Worm (Caenorhabditis elegans): ENCODE data around the gene hdl-2.

Gene hdl-2

DNA sequence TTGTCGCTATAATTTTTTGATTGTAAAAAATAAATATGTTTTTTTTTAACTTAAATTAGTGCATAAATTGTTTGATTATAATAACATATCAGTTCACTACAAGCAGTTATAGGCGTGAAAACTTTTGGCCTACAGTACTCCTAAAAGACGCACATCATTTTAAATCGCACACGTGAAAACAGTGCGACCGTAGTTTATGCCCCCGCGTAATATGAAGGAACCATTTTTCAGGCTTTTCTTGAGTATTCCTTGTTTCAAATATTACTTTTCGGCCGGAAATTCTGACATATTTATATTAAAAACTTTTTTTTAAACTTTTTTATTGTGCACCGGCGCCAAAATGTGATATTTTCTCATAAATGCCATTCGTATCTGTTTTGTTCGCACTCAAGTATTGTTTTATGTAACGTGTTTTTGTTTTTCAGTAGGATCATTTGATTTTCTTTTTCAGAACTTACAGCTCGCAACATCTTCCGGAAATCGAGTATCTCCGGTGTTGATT, 14.6 kb downstream of the hdl-2 start, which contains the start of gene oma-1 (continued):
- TF ChIP-seq rcor-1 (GFP tag; IDR thresholded peaks at IDR 0.05), result peak; percentile 65; the same call in 1 of the 2 replicates
- peak; percentile 99 for TF ChIP-seq lsl-1 (GFP tag; optimal IDR thresholded peaks at IDR 0.05)
- TF ChIP-seq ztf-18 (tag; optimal IDR thresholded peaks at IDR 0.05), result peak; percentile 49
- TF ChIP-seq tlf-1 (GFP tag; optimal IDR thresholded peaks at IDR 0.05), result peak; percentile 78
- TF ChIP-seq rpc-1 (optimal IDR thresholded peaks at IDR 0.05), result no peak
- TF ChIP-seq rpc-1 (tag; optimal IDR thresholded peaks at IDR 0.05), result no peak
- TF ChIP-seq dpl-1 (GFP tag; optimal IDR thresholded peaks at IDR 0.05), result peak; percentile 83
- no peak for TF ChIP-seq rec-8 (tag; optimal IDR thresholded peaks at IDR 0.05)
- peak; percentile 95 for TF ChIP-seq xnd-1 (tag; optimal IDR thresholded peaks at IDR 0.05)
- TF ChIP-seq attf-3 (GFP tag; conservative IDR thresholded peaks at IDR 0.05), result peak; percentile 56; the same call in 1 of the 2 replicates
- peak; percentile 36; the same call in 1 of the 2 replicates for TF ChIP-seq B0019.2 (GFP tag; conservative IDR thresholded peaks at IDR 0.05)
- TF ChIP-seq T07F8.4 (tag; optimal IDR thresholded peaks at IDR 0.05), result no peak
- TF ChIP-seq tbx-9 (tag; optimal IDR thresholded peaks at IDR 0.05; ENCODE audit: borderline replicate concordance), result no peak
- TF ChIP-seq madf-6 (GFP tag; IDR thresholded peaks at IDR 0.05), result peak; percentile 99
- no peak for TF ChIP-seq hmg-1.2 (GFP tag; IDR thresholded peaks at IDR 0.05)
- TF ChIP-seq ceh-100 (GFP tag; IDR thresholded peaks at IDR 0.05), result 0 out of 2 replicates have a peak, but pooled peaks have one; percentile 13
- TF ChIP-seq ceh-91 (GFP tag; IDR thresholded peaks at IDR 0.05), result peak; percentile 91
- no peak for TF ChIP-seq zfh-2 (GFP tag; conservative IDR thresholded peaks at IDR 0.05)
- peak; percentile 95 for TF ChIP-seq F33H1.4 (GFP tag; IDR thresholded peaks at IDR 0.05)
- TF ChIP-seq repo-1 (tag; optimal IDR thresholded peaks at IDR 0.05), result no peak
- TF ChIP-seq Y53F4B.3 (GFP tag; IDR thresholded peaks at IDR 0.05), result no peak
- peak; percentile 88 for TF ChIP-seq D2030.7 (GFP tag; IDR thresholded peaks at IDR 0.05)
- no peak for TF ChIP-seq dox-1 (GFP tag; IDR thresholded peaks at IDR 0.05)
- TF ChIP-seq ztf-22 (GFP tag; optimal IDR thresholded peaks at IDR 0.05), result no peak
- no peak for TF ChIP-seq aptf-2 (GFP tag; conservative IDR thresholded peaks at IDR 0.05)
- TF ChIP-seq lin-26 (GFP tag; IDR thresholded peaks at IDR 0.05), result no peak
- no peak for TF ChIP-seq hrde-1 (tag; optimal IDR thresholded peaks at IDR 0.05; ENCODE audit: borderline replicate concordance)
- TF ChIP-seq snpc-4 (GFP tag; optimal IDR thresholded peaks at IDR 0.05), result no peak
- peak in 2 of 4 experiments; percentile 10 to 36 for TF ChIP-seq snpc-4 (tag; optimal IDR thresholded peaks at IDR 0.05)
- TF ChIP-seq Y79H2A.3 (GFP tag; conservative IDR thresholded peaks at IDR 0.05), result no peak
- TF ChIP-seq ceh-58 (GFP tag; IDR thresholded peaks at IDR 0.05), result no peak
- TF ChIP-seq K11D2.4 (GFP tag; IDR thresholded peaks at IDR 0.05), result no peak
- TF ChIP-seq F49E8.2 (tag; optimal IDR thresholded peaks at IDR 0.05; ENCODE audit: insufficient read depth), result peak; percentile 88
- TF ChIP-seq F39B2.1 (GFP tag; IDR thresholded peaks at IDR 0.05), result no peak

ce11 chrIV:8891131-8891530, 17.2 kb downstream of the hdl-2 start, which contains the start of gene spr-2:
Gene spr-2, plus strand, starts transcription at chrIV:8891462.
- no peak for TF ChIP-seq snpc-3.4 (tag; optimal IDR thresholded peaks at IDR 0.05)
- peak in 1 of 3 experiments; percentile 85 for TF ChIP-seq lin-35 (GFP tag; optimal IDR thresholded peaks at IDR 0.05)
- peak; percentile 35 for TF ChIP-seq dpff-1 (tag; optimal IDR thresholded peaks at IDR 0.05)
- TF ChIP-seq B0336.3 (GFP tag; IDR thresholded peaks at IDR 0.05), result peak; percentile 49
- TF ChIP-seq D2030.7 (GFP tag; IDR thresholded peaks at IDR 0.05), result peak; percentile 10; the same call in 1 of the 2 replicates
- TF ChIP-seq hrde-1 (tag; optimal IDR thresholded peaks at IDR 0.05; ENCODE audit: borderline replicate concordance), result peak; percentile 56
- no peak for TF ChIP-seq egl-18 (GFP tag; IDR thresholded peaks at IDR 0.05)
- peak; percentile 10 for TF ChIP-seq tlf-1 (GFP tag; optimal IDR thresholded peaks at IDR 0.05)
- peak; percentile 84 for TF ChIP-seq attf-5 (GFP tag; optimal IDR thresholded peaks at IDR 0.05)
- peak; percentile 21; the same call in 1 of the 2 replicates for TF ChIP-seq rcor-1 (GFP tag; IDR thresholded peaks at IDR 0.05)
- TF ChIP-seq Y95B8A.8 (GFP tag; IDR thresholded peaks at IDR 0.05), result 0 out of 2 replicates have a peak, but pooled peaks have one; percentile 47
- peak; percentile 85 for TF ChIP-seq lin-54 (GFP tag; optimal IDR thresholded peaks at IDR 0.05)
- no peak for TF ChIP-seq cebp-1 (GFP tag; IDR thresholded peaks at IDR 0.05)
- TF ChIP-seq cebp-1 (tag; optimal IDR thresholded peaks at IDR 0.05), result peak; percentile 43
- peak; percentile 92 for TF ChIP-seq ztf-18 (tag; optimal IDR thresholded peaks at IDR 0.05)
- TF ChIP-seq lin-40 (tag; optimal IDR thresholded peaks at IDR 0.05), result peak; percentile 55
- TF ChIP-seq aptf-3 (GFP tag; IDR thresholded peaks at IDR 0.05), result 0 out of 2 replicates have a peak, but pooled peaks have one; percentile 53
- TF ChIP-seq mes-4 (tag; optimal IDR thresholded peaks at IDR 0.05), result peak; percentile 31
- TF ChIP-seq K12H6.12 (tag; optimal IDR thresholded peaks at IDR 0.05), result peak; percentile 54
- peak; percentile 42 for TF ChIP-seq dpl-1 (GFP tag; optimal IDR thresholded peaks at IDR 0.05)

Measured in whole organism, young adult.